Worm (Caenorhabditis elegans): Measurements from ENCODE around the gene T07G12.3.

T07G12.3 gene

ce11 chrIV:10548546-10548945 lies 14.8 kb downstream of the T07G12.3 start:
- TF ChIP-seq tbx-11 (GFP tag; IDR thresholded peaks at IDR 0.05) (0 out of 2 replicates have a peak, but pooled peaks have one; percentile 33), tbx-37 (GFP tag; conservative IDR thresholded peaks at IDR 0.05) (0 out of 2 replicates have a peak, but pooled peaks have one; percentile 10), flt-1 (GFP tag; IDR thresholded peaks at IDR 0.05) (peak; percentile 70)

- TF ChIP-seq B0310.2 (tag; optimal IDR thresholded peaks at IDR 0.05) (no peak), tbx-37 (GFP tag; conservative IDR thresholded peaks at IDR 0.05) (no peak), F13C5.2 (tag; optimal IDR thresholded peaks at IDR 0.05) (no peak), pes-1 (GFP tag; IDR thresholded peaks at IDR 0.05) (no peak), ama-1 (optimal IDR thresholded peaks at IDR 0.05) (no peak), ceh-36 (tag; optimal IDR thresholded peaks at IDR 0.05) (no peak), hmbx-1 (tag; optimal IDR thresholded peaks at IDR 0.05) (no peak), hmg-4 (GFP tag; optimal IDR thresholded peaks at IDR 0.05) (no peak), tbx-11 (GFP tag; IDR thresholded peaks at IDR 0.05) (no peak), scrt-1 (GFP tag; IDR thresholded peaks at IDR 0.05) (no peak), hnd-1 (tag; optimal IDR thresholded peaks at IDR 0.05) (no peak), ets-7 (tag; optimal IDR thresholded peaks at IDR 0.05) (no peak), ceh-13 (GFP tag; optimal IDR thresholded peaks at IDR 0.05) (no peak), aly-1 (tag; optimal IDR thresholded peaks at IDR 0.05) (no peak), sea-1 (GFP tag; conservative IDR thresholded peaks at IDR 0.05) (no peak)
These were observed 21.2 kb downstream of the T07G12.3 start, which contains the start of gene zim-2 for ce11 chrIV:10554947-10555346. Gene zim-2 (plus strand): TSS chrIV:10555247.

- no peak for TF ChIP-seq F13C5.2 (tag; optimal IDR thresholded peaks at IDR 0.05)
- no peak for TF ChIP-seq pes-1 (GFP tag; IDR thresholded peaks at IDR 0.05)
- TF ChIP-seq aly-1 (tag; optimal IDR thresholded peaks at IDR 0.05) = no peak
- no peak for TF ChIP-seq hmg-4 (GFP tag; optimal IDR thresholded peaks at IDR 0.05)
- TF ChIP-seq tra-4 (tag; optimal IDR thresholded peaks at IDR 0.05) = no peak
- no peak for TF ChIP-seq hnd-1 (tag; optimal IDR thresholded peaks at IDR 0.05)
- no peak for TF ChIP-seq scrt-1 (GFP tag; IDR thresholded peaks at IDR 0.05)
- TF ChIP-seq B0310.2 (tag; optimal IDR thresholded peaks at IDR 0.05) = no peak
- TF ChIP-seq sea-1 (GFP tag; conservative IDR thresholded peaks at IDR 0.05) = no peak
- no peak for TF ChIP-seq ceh-13 (GFP tag; optimal IDR thresholded peaks at IDR 0.05)
- TF ChIP-seq tbx-11 (GFP tag; IDR thresholded peaks at IDR 0.05) = no peak
- TF ChIP-seq ets-7 (tag; optimal IDR thresholded peaks at IDR 0.05) = no peak
These were observed 24.7 kb downstream of the T07G12.3 start, which contains the start of gene zim-3 for ce11 chrIV:10558415-10558814. Gene zim-3 (plus strand): TSS chrIV:10558715.

ce11 chrIV:10561605-10562004 lies 27.9 kb downstream of the T07G12.3 start, which contains the start of gene him-8:
Gene him-8 (plus strand): TSS chrIV:10561905.
- no peak for TF ChIP-seq tbx-37 (GFP tag; conservative IDR thresholded peaks at IDR 0.05)
- no peak for TF ChIP-seq tbx-11 (GFP tag; IDR thresholded peaks at IDR 0.05)
- no peak for TF ChIP-seq aly-1 (tag; optimal IDR thresholded peaks at IDR 0.05)
- no peak for TF ChIP-seq F13C5.2 (tag; optimal IDR thresholded peaks at IDR 0.05)
- TF ChIP-seq ceh-36 (tag; optimal IDR thresholded peaks at IDR 0.05) = no peak
- no peak for TF ChIP-seq sea-1 (GFP tag; conservative IDR thresholded peaks at IDR 0.05)
- no peak for TF ChIP-seq ama-1 (optimal IDR thresholded peaks at IDR 0.05)

ce11 chrIV:10564613-10565012 lies 30.9 kb downstream of the T07G12.3 start:
- TF ChIP-seq B0310.2 (tag; optimal IDR thresholded peaks at IDR 0.05) (no peak), ets-7 (tag; optimal IDR thresholded peaks at IDR 0.05) (no peak), tbx-11 (GFP tag; IDR thresholded peaks at IDR 0.05) (no peak), scrt-1 (GFP tag; IDR thresholded peaks at IDR 0.05) (no peak), ama-1 (optimal IDR thresholded peaks at IDR 0.05) (no peak), hnd-1 (tag; optimal IDR thresholded peaks at IDR 0.05) (no peak), flt-1 (GFP tag; IDR thresholded peaks at IDR 0.05) (no peak), aly-1 (tag; optimal IDR thresholded peaks at IDR 0.05) (no peak), sea-1 (GFP tag; conservative IDR thresholded peaks at IDR 0.05) (no peak), ceh-36 (tag; optimal IDR thresholded peaks at IDR 0.05) (no peak), tra-4 (tag; optimal IDR thresholded peaks at IDR 0.05) (no peak), tbx-37 (GFP tag; conservative IDR thresholded peaks at IDR 0.05) (no peak)

ce11 chrIV:10565282-10565681 lies 31.5 kb downstream of the T07G12.3 start:
- no peak for TF ChIP-seq ceh-13 (GFP tag; optimal IDR thresholded peaks at IDR 0.05)
- TF ChIP-seq flt-1 (GFP tag; IDR thresholded peaks at IDR 0.05) = no peak
- TF ChIP-seq hmbx-1 (tag; optimal IDR thresholded peaks at IDR 0.05) = no peak
- no peak for TF ChIP-seq tbx-37 (GFP tag; conservative IDR thresholded peaks at IDR 0.05)
- TF ChIP-seq aly-1 (tag; optimal IDR thresholded peaks at IDR 0.05) = no peak
- no peak for TF ChIP-seq tra-4 (tag; optimal IDR thresholded peaks at IDR 0.05)
- no peak for TF ChIP-seq pes-1 (GFP tag; IDR thresholded peaks at IDR 0.05)
- no peak for TF ChIP-seq sea-1 (GFP tag; conservative IDR thresholded peaks at IDR 0.05)
- no peak for TF ChIP-seq B0310.2 (tag; optimal IDR thresholded peaks at IDR 0.05)
- no peak for TF ChIP-seq F13C5.2 (tag; optimal IDR thresholded peaks at IDR 0.05)
- no peak for TF ChIP-seq ets-7 (tag; optimal IDR thresholded peaks at IDR 0.05)
- no peak for TF ChIP-seq ama-1 (optimal IDR thresholded peaks at IDR 0.05)
- no peak for TF ChIP-seq hnd-1 (tag; optimal IDR thresholded peaks at IDR 0.05)
- no peak for TF ChIP-seq ceh-36 (tag; optimal IDR thresholded peaks at IDR 0.05)
- no peak for TF ChIP-seq scrt-1 (GFP tag; IDR thresholded peaks at IDR 0.05)
- TF ChIP-seq hmg-4 (GFP tag; optimal IDR thresholded peaks at IDR 0.05) = no peak
- no peak for TF ChIP-seq tbx-11 (GFP tag; IDR thresholded peaks at IDR 0.05)

- TF ChIP-seq hnd-1 (tag; optimal IDR thresholded peaks at IDR 0.05) (no peak), hmbx-1 (tag; optimal IDR thresholded peaks at IDR 0.05) (no peak), B0310.2 (tag; optimal IDR thresholded peaks at IDR 0.05) (no peak), ama-1 (optimal IDR thresholded peaks at IDR 0.05) (no peak), tbx-37 (GFP tag; conservative IDR thresholded peaks at IDR 0.05) (no peak), sea-1 (GFP tag; conservative IDR thresholded peaks at IDR 0.05) (no peak), ets-7 (tag; optimal IDR thresholded peaks at IDR 0.05) (no peak), flt-1 (GFP tag; IDR thresholded peaks at IDR 0.05) (no peak), tbx-11 (GFP tag; IDR thresholded peaks at IDR 0.05) (no peak), pes-1 (GFP tag; IDR thresholded peaks at IDR 0.05) (no peak), hmg-4 (GFP tag; optimal IDR thresholded peaks at IDR 0.05) (no peak), aly-1 (tag; optimal IDR thresholded peaks at IDR 0.05) (no peak), F13C5.2 (tag; optimal IDR thresholded peaks at IDR 0.05) (no peak), scrt-1 (GFP tag; IDR thresholded peaks at IDR 0.05) (no peak), tra-4 (tag; optimal IDR thresholded peaks at IDR 0.05) (no peak), ceh-13 (GFP tag; optimal IDR thresholded peaks at IDR 0.05) (no peak), ceh-36 (tag; optimal IDR thresholded peaks at IDR 0.05) (no peak)
These were observed 34.1 kb downstream of the T07G12.3 start for ce11 chrIV:10567822-10568221.
